Fruit fly (Drosophila melanogaster): ENCODE results near the gene Coq5.

Coq5 gene

dm6 chrX:13229824-13230223, 35.5 kb upstream of the Coq5 start:
- TF ChIP-seq CG13204 (GFP tag; optimal IDR thresholded peaks at IDR 0.05) (no peak), fd96Ca (GFP tag; IDR thresholded peaks at IDR 0.05) (no peak), CG32121 (GFP tag; IDR thresholded peaks at IDR 0.05) (no peak), CG12605 (GFP tag; IDR thresholded peaks at IDR 0.05) (no peak), CG8301 (tag; optimal IDR thresholded peaks at IDR 0.05) (no peak), EcR (GFP tag; optimal IDR thresholded peaks at IDR 0.05) (no peak), CG15710 (tag; optimal IDR thresholded peaks at IDR 0.05) (no peak), rn (GFP tag; IDR thresholded peaks at IDR 0.05) (no peak), D1 (tag; optimal IDR thresholded peaks at IDR 0.05) (no peak), CG10348 (GFP tag; IDR thresholded peaks at IDR 0.05) (no peak), gl (tag; optimal IDR thresholded peaks at IDR 0.05) (no peak), CG8159 (tag; optimal IDR thresholded peaks at IDR 0.05) (no peak)

- TF ChIP-seq CG10348 (GFP tag; IDR thresholded peaks at IDR 0.05) (no peak), CG8301 (tag; optimal IDR thresholded peaks at IDR 0.05) (no peak), Pif1A (GFP tag; optimal IDR thresholded peaks at IDR 0.05) (no peak), Snoo (tag; optimal IDR thresholded peaks at IDR 0.05) (no peak), fd96Ca (GFP tag; IDR thresholded peaks at IDR 0.05) (no peak), rn (GFP tag; IDR thresholded peaks at IDR 0.05) (no peak), Pif1B (GFP tag; optimal IDR thresholded peaks at IDR 0.05) (no peak), CG34367 (tag; optimal IDR thresholded peaks at IDR 0.05) (no peak), CG13204 (GFP tag; optimal IDR thresholded peaks at IDR 0.05) (no peak), gl (tag; optimal IDR thresholded peaks at IDR 0.05) (no peak), CG8159 (tag; optimal IDR thresholded peaks at IDR 0.05) (no peak)
These were observed 34.9 kb upstream of the Coq5 start for dm6 chrX:13229217-13229616.

DNA sequence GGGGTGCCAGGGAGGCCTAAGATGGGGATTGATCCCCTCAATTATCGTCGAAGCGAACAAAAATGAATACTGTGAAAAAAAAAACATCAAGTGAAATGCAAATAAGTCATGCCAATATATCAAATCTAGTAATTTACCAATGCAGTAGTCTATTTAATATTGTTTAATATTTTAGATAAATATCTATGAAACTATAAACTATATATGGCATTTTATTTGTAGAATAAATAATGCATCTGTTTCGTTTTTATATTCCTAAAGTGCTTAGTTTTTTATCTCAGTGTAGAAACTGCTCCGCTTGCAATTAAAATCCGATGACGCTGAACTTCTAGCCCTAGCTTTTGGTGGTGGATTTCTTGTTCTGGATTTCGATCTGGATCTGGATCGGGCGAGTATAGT, 33.9 kb upstream of the Coq5 start:
- TF ChIP-seq CG8301 (tag; optimal IDR thresholded peaks at IDR 0.05) (no peak), CG9948 (tag; optimal IDR thresholded peaks at IDR 0.05) (no peak), CG32121 (GFP tag; IDR thresholded peaks at IDR 0.05) (no peak), CG10348 (GFP tag; IDR thresholded peaks at IDR 0.05) (no peak), CG17806 (tag; optimal IDR thresholded peaks at IDR 0.05) (no peak)

dm6 chrX:13227505-13228207, 33.3 kb upstream of the Coq5 start:
- TF ChIP-seq CG8159 (tag; optimal IDR thresholded peaks at IDR 0.05) (no peak), rn (GFP tag; IDR thresholded peaks at IDR 0.05) (no peak), fd96Ca (GFP tag; IDR thresholded peaks at IDR 0.05) (no peak), CG13204 (GFP tag; optimal IDR thresholded peaks at IDR 0.05) (no peak)

- peak; percentile 12 for TF ChIP-seq Pif1B (GFP tag; optimal IDR thresholded peaks at IDR 0.05)
- TF ChIP-seq CG8159 (tag; optimal IDR thresholded peaks at IDR 0.05): peak; percentile 73
- TF ChIP-seq CG9948 (tag; optimal IDR thresholded peaks at IDR 0.05): peak; percentile 59
- TF ChIP-seq CG14655 (GFP tag; optimal IDR thresholded peaks at IDR 0.05): peak; percentile 72
- no peak for TF ChIP-seq EcR (GFP tag; optimal IDR thresholded peaks at IDR 0.05)
- TF ChIP-seq D1 (tag; optimal IDR thresholded peaks at IDR 0.05): peak; percentile 5
- TF ChIP-seq CG8301 (tag; optimal IDR thresholded peaks at IDR 0.05): peak; percentile 58
- TF ChIP-seq CG12605 (GFP tag; IDR thresholded peaks at IDR 0.05): no peak
- TF ChIP-seq gl (tag; optimal IDR thresholded peaks at IDR 0.05): no peak
- TF ChIP-seq CG17806 (tag; optimal IDR thresholded peaks at IDR 0.05): peak; percentile 62
- no peak for TF ChIP-seq rn (GFP tag; IDR thresholded peaks at IDR 0.05)
- no peak for TF ChIP-seq CG32121 (GFP tag; IDR thresholded peaks at IDR 0.05)
- no peak for TF ChIP-seq fd96Ca (GFP tag; IDR thresholded peaks at IDR 0.05)
- no peak for TF ChIP-seq CG4496 (GFP tag; IDR thresholded peaks at IDR 0.05)
- peak; percentile 41 for TF ChIP-seq CG34367 (tag; optimal IDR thresholded peaks at IDR 0.05)
- peak; percentile 44 for TF ChIP-seq Pif1A (GFP tag; optimal IDR thresholded peaks at IDR 0.05)
- peak; percentile 64 for TF ChIP-seq CG15710 (tag; optimal IDR thresholded peaks at IDR 0.05)
- TF ChIP-seq CG13204 (GFP tag; optimal IDR thresholded peaks at IDR 0.05): no peak
- TF ChIP-seq Ets98B (GFP tag; IDR thresholded peaks at IDR 0.05): no peak
- peak; percentile 11 for TF ChIP-seq Snoo (tag; optimal IDR thresholded peaks at IDR 0.05)
- no peak for TF ChIP-seq CG10348 (GFP tag; IDR thresholded peaks at IDR 0.05)
These were observed 32.1 kb upstream of the Coq5 start for dm6 chrX:13226478-13226877.

dm6 chrX:13224846-13225245, 30.5 kb upstream of the Coq5 start:
- TF ChIP-seq Pif1A (GFP tag; optimal IDR thresholded peaks at IDR 0.05) (no peak), CG17806 (tag; optimal IDR thresholded peaks at IDR 0.05) (no peak), CG13204 (GFP tag; optimal IDR thresholded peaks at IDR 0.05) (no peak), CG14655 (GFP tag; optimal IDR thresholded peaks at IDR 0.05) (no peak), CG10348 (GFP tag; IDR thresholded peaks at IDR 0.05) (no peak), EcR (GFP tag; optimal IDR thresholded peaks at IDR 0.05) (no peak), CG9948 (tag; optimal IDR thresholded peaks at IDR 0.05) (no peak), CG34367 (tag; optimal IDR thresholded peaks at IDR 0.05) (no peak), gl (tag; optimal IDR thresholded peaks at IDR 0.05) (no peak), Ets98B (GFP tag; IDR thresholded peaks at IDR 0.05) (no peak), CG4496 (GFP tag; IDR thresholded peaks at IDR 0.05) (no peak), D1 (tag; optimal IDR thresholded peaks at IDR 0.05) (no peak), CG8159 (tag; optimal IDR thresholded peaks at IDR 0.05) (no peak)

- TF ChIP-seq CG32121 (GFP tag; IDR thresholded peaks at IDR 0.05) (peak; percentile 56; the same call in 1 of the 2 replicates), CG12605 (GFP tag; IDR thresholded peaks at IDR 0.05) (no peak), Pif1B (GFP tag; optimal IDR thresholded peaks at IDR 0.05) (no peak), gl (tag; optimal IDR thresholded peaks at IDR 0.05) (no peak), fd96Ca (GFP tag; IDR thresholded peaks at IDR 0.05) (0 out of 3 replicates have a peak, but pooled peaks have one; percentile 27), CG13204 (GFP tag; optimal IDR thresholded peaks at IDR 0.05) (no peak), CG34367 (tag; optimal IDR thresholded peaks at IDR 0.05) (no peak), CG14655 (GFP tag; optimal IDR thresholded peaks at IDR 0.05) (peak; percentile 19), D1 (tag; optimal IDR thresholded peaks at IDR 0.05) (no peak), CG9948 (tag; optimal IDR thresholded peaks at IDR 0.05) (no peak), Snoo (tag; optimal IDR thresholded peaks at IDR 0.05) (no peak), CG8301 (tag; optimal IDR thresholded peaks at IDR 0.05) (peak; percentile 28), CG17806 (tag; optimal IDR thresholded peaks at IDR 0.05) (no peak), CG8159 (tag; optimal IDR thresholded peaks at IDR 0.05) (no peak), Pif1A (GFP tag; optimal IDR thresholded peaks at IDR 0.05) (no peak), Ets98B (GFP tag; IDR thresholded peaks at IDR 0.05) (peak; percentile 64), CG15710 (tag; optimal IDR thresholded peaks at IDR 0.05) (no peak), CG4496 (GFP tag; IDR thresholded peaks at IDR 0.05) (peak; percentile 36; the same call in 1 of the 3 replicates), rn (GFP tag; IDR thresholded peaks at IDR 0.05) (no peak), CG10348 (GFP tag; IDR thresholded peaks at IDR 0.05) (no peak), EcR (GFP tag; optimal IDR thresholded peaks at IDR 0.05) (no peak)
These were observed 27.5 kb upstream of the Coq5 start for dm6 chrX:13221835-13222234.
